Fruit fly (Drosophila melanogaster) whole organism, embryonic: ENCODE results near the gene Bcat.

Source experiments
- Ada2b ChIP-seq: fragments of 200-800 bp; sonication (Bioruptor generic); IDR thresholded peaks from 2 replicates; pipeline ENCODE4 v1.3.6; 2022; ENCODE audit warnings: missing biosample characterization, missing genetic modification characterization
- Aef1 ChIP-seq: fragments of 200-800 bp; sonication (Bioruptor generic); IDR thresholded peaks from 3 replicates; pipeline ENCODE4 v1.3.6; 2022; ENCODE audit warnings: missing biosample characterization, missing genetic modification characterization
- Asciz ChIP-seq: fragments of 200-800 bp; sonication (Bioruptor generic); optimal IDR thresholded peaks from 2 replicates; lab custom pipeline; 2017; ENCODE audit warnings: missing biosample characterization, mild to moderate bottlenecking, missing genetic modification characterization, missing genetic modification reagents
- Atf6 ChIP-seq: fragments of 200-800 bp; sonication (Bioruptor generic); IDR thresholded peaks from 2 replicates; pipeline ENCODE4 v1.3.6; 2022; ENCODE audit warnings: missing biosample characterization, missing genetic modification characterization
- Bdp1 ChIP-seq: fragments of 200-800 bp; sonication (Bioruptor generic); optimal IDR thresholded peaks from 3 replicates; lab custom pipeline; 2016; ENCODE audit warnings: missing biosample characterization, missing genetic modification characterization
- Bgb ChIP-seq: fragments of 200-800 bp; sonication (Bioruptor generic); IDR thresholded peaks from 2 replicates; pipeline ENCODE4 v1.3.6; 2022; ENCODE audit warnings: missing biosample characterization, missing genetic modification characterization; ENCODE audit not compliant: partially characterized antibody
- CG11247 ChIP-seq: fragments of 200-800 bp; sonication (Bioruptor generic); IDR thresholded peaks from 2 replicates; pipeline ENCODE4 v1.3.6; 2022; ENCODE audit warnings: missing biosample characterization, missing genetic modification characterization
- CG11696 ChIP-seq: fragments of 200-800 bp; sonication (Bioruptor generic); IDR thresholded peaks from 2 replicates; pipeline ENCODE4 v1.3.6; 2022; ENCODE audit warnings: missing biosample characterization, missing genetic modification characterization
- CG11723 ChIP-seq: fragments of 200-800 bp; sonication (Bioruptor generic); optimal IDR thresholded peaks from 2 replicates; lab custom pipeline; 2017; ENCODE audit warnings: missing biosample characterization, mild to moderate bottlenecking, missing genetic modification characterization
- CG1602 ChIP-seq: fragments of 200-800 bp; sonication (Bioruptor generic); optimal IDR thresholded peaks from 3 replicates; lab custom pipeline; 2016; ENCODE audit warnings: missing biosample characterization, missing genetic modification characterization
- CG17328 ChIP-seq: fragments of 200-800 bp; sonication (Bioruptor generic); IDR thresholded peaks from 2 replicates; pipeline ENCODE4 v1.3.6; 2022; ENCODE audit warnings: missing biosample characterization, missing genetic modification characterization
- CG17802 ChIP-seq: fragments of 200-800 bp; sonication (Bioruptor generic); optimal IDR thresholded peaks from 2 replicates; lab custom pipeline; 2018; ENCODE audit warnings: missing biosample characterization, mild to moderate bottlenecking, missing genetic modification characterization, moderate library complexity
- CG18599 ChIP-seq: fragments of 200-800 bp; sonication (Bioruptor generic); optimal IDR thresholded peaks from 3 replicates; lab custom pipeline; 2017; ENCODE audit warnings: missing biosample characterization, missing genetic modification characterization, mild to moderate bottlenecking, moderate library complexity, missing genetic modification reagents
- CG3163 ChIP-seq: fragments of 200-800 bp; sonication (Bioruptor generic); optimal IDR thresholded peaks from 3 replicates; lab custom pipeline; 2016; ENCODE audit warnings: missing biosample characterization, missing genetic modification characterization
- CG4328 ChIP-seq: fragments of 200-800 bp; sonication (Bioruptor generic); optimal IDR thresholded peaks from 3 replicates; lab custom pipeline; 2017; ENCODE audit warnings: missing biosample characterization, missing genetic modification reagents, missing genetic modification characterization
- CG5953 ChIP-seq: fragments of 200-800 bp; sonication (Bioruptor generic); IDR thresholded peaks from 2 replicates; pipeline ENCODE4 v1.3.6; 2022; ENCODE audit warnings: missing biosample characterization, missing genetic modification characterization
- CG6765 ChIP-seq: fragments of 200-800 bp; sonication (Bioruptor generic); optimal IDR thresholded peaks from 3 replicates; lab custom pipeline; 2017; ENCODE audit warnings: missing biosample characterization, mild to moderate bottlenecking, missing genetic modification characterization
- CG8089 ChIP-seq: fragments of 200-800 bp; sonication (Bioruptor generic); optimal IDR thresholded peaks from 3 replicates; lab custom pipeline; 2016; ENCODE audit warnings: missing biosample characterization, missing genetic modification characterization
- CG8944 ChIP-seq: fragments of 200-800 bp; sonication (Bioruptor generic); optimal IDR thresholded peaks from 3 replicates; lab custom pipeline; 2016; ENCODE audit warnings: missing biosample characterization, missing genetic modification characterization
- CG9876 ChIP-seq: fragments of 200-800 bp; sonication (Bioruptor generic); optimal IDR thresholded peaks from 2 replicates; lab custom pipeline; 2016; ENCODE audit warnings: missing biosample characterization, missing genetic modification characterization
- Dad ChIP-seq: fragments of 200-800 bp; sonication (Bioruptor generic); optimal IDR thresholded peaks from 3 replicates; lab custom pipeline; 2016; ENCODE audit warnings: missing biosample characterization, missing genetic modification characterization
- ERR ChIP-seq: fragments of 200-800 bp; sonication (Bioruptor generic); optimal IDR thresholded peaks from 2 replicates; lab custom pipeline; 2016; ENCODE audit warnings: missing biosample characterization, missing genetic modification characterization
- GATAe ChIP-seq: fragments of 200-800 bp; sonication (Bioruptor generic); conservative IDR thresholded peaks from 2 replicates; pipeline ENCODE4 v1.3.6; 2022; ENCODE audit warnings: missing biosample characterization, missing genetic modification characterization
- H15 ChIP-seq: fragments of 200-800 bp; sonication (Bioruptor generic); IDR thresholded peaks from 3 replicates; pipeline ENCODE4 v1.3.6; 2022; ENCODE audit warnings: missing biosample characterization, missing genetic modification characterization
- Hey ChIP-seq: fragments of 200-800 bp; sonication (Bioruptor generic); optimal IDR thresholded peaks from 3 replicates; lab custom pipeline; 2018; ENCODE audit warnings: missing biosample characterization, mild to moderate bottlenecking, missing genetic modification characterization
- Lpt ChIP-seq: fragments of >200 bp; optimal IDR thresholded peaks from 2 replicates; lab custom pipeline; 2018; ENCODE audit warnings: missing biosample characterization, missing genetic modification characterization
- Mad ChIP-seq: fragments of 200-800 bp; sonication (Bioruptor generic); optimal IDR thresholded peaks from 2 replicates; lab custom pipeline; 2016; ENCODE audit warnings: missing biosample characterization, missing genetic modification characterization
- Neu2 ChIP-seq: fragments of 200-800 bp; sonication (Bioruptor generic); optimal IDR thresholded peaks from 3 replicates; lab custom pipeline; 2016; ENCODE audit warnings: missing biosample characterization, missing genetic modification characterization, borderline replicate concordance
- Oli ChIP-seq: fragments of 200-800 bp; sonication (Bioruptor generic); optimal IDR thresholded peaks from 2 replicates; lab custom pipeline; 2018; ENCODE audit warnings: missing biosample characterization, mild to moderate bottlenecking, missing genetic modification characterization, moderate library complexity
- ap ChIP-seq: fragments of 200-800 bp; sonication (Bioruptor generic); IDR thresholded peaks from 2 replicates; pipeline ENCODE4 v1.3.6; 2022; ENCODE audit warnings: missing biosample characterization, missing genetic modification characterization
- ase ChIP-seq: fragments of 200-800 bp; sonication (Bioruptor generic); IDR thresholded peaks from 3 replicates; pipeline ENCODE4 v1.3.6; 2022; ENCODE audit warnings: missing biosample characterization, missing genetic modification characterization
- ato ChIP-seq: fragments of 200-800 bp; sonication (Bioruptor generic); IDR thresholded peaks from 2 replicates; pipeline ENCODE4 v1.3.6; 2022; ENCODE audit warnings: missing biosample characterization, missing genetic modification characterization; ENCODE audit not compliant: partially characterized antibody
- fd64A ChIP-seq: fragments of 200-800 bp; sonication (Bioruptor generic); optimal IDR thresholded peaks from 3 replicates; lab custom pipeline; 2018; ENCODE audit warnings: missing biosample characterization, mild to moderate bottlenecking, missing genetic modification characterization
- fd96Cb ChIP-seq: fragments of 200-800 bp; sonication (Bioruptor generic); optimal IDR thresholded peaks from 2 replicates; lab custom pipeline; 2018; ENCODE audit warnings: missing biosample characterization, mild to moderate bottlenecking, missing genetic modification characterization, moderate library complexity
- gem ChIP-seq: fragments of 200-800 bp; sonication (Bioruptor generic); optimal IDR thresholded peaks from 2 replicates; lab custom pipeline; 2019; ENCODE audit warnings: missing biosample characterization, mild to moderate bottlenecking, missing genetic modification characterization, moderate library complexity
- inv ChIP-seq: fragments of 200-800 bp; sonication (Bioruptor generic); IDR thresholded peaks from 2 replicates; pipeline ENCODE4 v1.3.6; 2022; ENCODE audit warnings: missing biosample characterization, missing genetic modification characterization; ENCODE audit not compliant: partially characterized antibody
- jumu ChIP-seq: fragments of 200-800 bp; sonication (Bioruptor generic); optimal IDR thresholded peaks from 3 replicates; lab custom pipeline; 2016; ENCODE audit warnings: missing biosample characterization, missing genetic modification characterization
- kni ChIP-seq: fragments of 200-800 bp; sonication (Bioruptor generic); optimal IDR thresholded peaks from 3 replicates; lab custom pipeline; 2017; ENCODE audit warnings: mild to moderate bottlenecking, missing biosample characterization, missing genetic modification reagents, missing genetic modification characterization
- lola ChIP-seq, 3 experiments: fragments of >200 bp in 2 of 3; fragments of 200-800 bp in 1 of 3; sonication (Bioruptor generic) in 1 of 3; optimal IDR thresholded peaks; 2 replicates each; lab custom pipeline; 2017 to 2019; ENCODE audit warnings: missing biosample characterization in 3 of 3, missing genetic modification characterization in 3 of 3, mild to moderate bottlenecking in 1 of 3, moderate library complexity in 1 of 3
- lov ChIP-seq, 2 experiments: fragments of 200-800 bp in 1 of 2; fragments of >200 bp in 1 of 2; sonication (Bioruptor generic) in 1 of 2; IDR thresholded peaks in 1 of 2; optimal IDR thresholded peaks in 1 of 2; 2 replicates in 1 of 2; 3 replicates in 1 of 2; pipeline versions ENCODE4 v1.3.6 to Lab custom; 2017 to 2022; ENCODE audit warnings: missing biosample characterization in 1 of 2, missing genetic modification characterization in 1 of 2
- maf-S ChIP-seq: fragments of 200-800 bp; sonication (Bioruptor generic); optimal IDR thresholded peaks from 2 replicates; lab custom pipeline; 2016; ENCODE audit warnings: missing biosample characterization, missing genetic modification characterization
- onecut ChIP-seq: fragments of 200-800 bp; sonication (Bioruptor generic); IDR thresholded peaks from 2 replicates; pipeline ENCODE4 v1.3.6; 2022; ENCODE audit warnings: missing biosample characterization, missing genetic modification characterization
- org-1 ChIP-seq: fragments of 200-800 bp; sonication (Bioruptor generic); optimal IDR thresholded peaks from 2 replicates; lab custom pipeline; 2017; ENCODE audit warnings: missing biosample characterization, missing genetic modification characterization
- so ChIP-seq: fragments of 200-800 bp; sonication (Bioruptor generic); IDR thresholded peaks from 3 replicates; pipeline ENCODE4 v1.3.6; 2022; ENCODE audit warnings: missing biosample characterization, missing genetic modification characterization
- sqz ChIP-seq: fragments of 200-800 bp; sonication (Bioruptor generic); optimal IDR thresholded peaks from 3 replicates; lab custom pipeline; 2018; ENCODE audit warnings: missing biosample characterization, mild to moderate bottlenecking, missing genetic modification characterization
- ssp ChIP-seq: fragments of 200-800 bp; sonication (Bioruptor generic); IDR thresholded peaks from 2 replicates; pipeline ENCODE4 v1.3.6; 2022; ENCODE audit warnings: missing biosample characterization, missing genetic modification characterization
- trh ChIP-seq: fragments of 200-800 bp; sonication (Bioruptor generic); optimal IDR thresholded peaks from 2 replicates; lab custom pipeline; 2016; ENCODE audit warnings: missing biosample characterization, missing genetic modification characterization
- unc-4 ChIP-seq: fragments of 200-800 bp; sonication (Bioruptor generic); IDR thresholded peaks from 2 replicates; pipeline ENCODE4 v1.3.6; 2022; ENCODE audit warnings: missing biosample characterization, missing genetic modification characterization; ENCODE audit not compliant: partially characterized antibody

Gene Bcat

DNA sequence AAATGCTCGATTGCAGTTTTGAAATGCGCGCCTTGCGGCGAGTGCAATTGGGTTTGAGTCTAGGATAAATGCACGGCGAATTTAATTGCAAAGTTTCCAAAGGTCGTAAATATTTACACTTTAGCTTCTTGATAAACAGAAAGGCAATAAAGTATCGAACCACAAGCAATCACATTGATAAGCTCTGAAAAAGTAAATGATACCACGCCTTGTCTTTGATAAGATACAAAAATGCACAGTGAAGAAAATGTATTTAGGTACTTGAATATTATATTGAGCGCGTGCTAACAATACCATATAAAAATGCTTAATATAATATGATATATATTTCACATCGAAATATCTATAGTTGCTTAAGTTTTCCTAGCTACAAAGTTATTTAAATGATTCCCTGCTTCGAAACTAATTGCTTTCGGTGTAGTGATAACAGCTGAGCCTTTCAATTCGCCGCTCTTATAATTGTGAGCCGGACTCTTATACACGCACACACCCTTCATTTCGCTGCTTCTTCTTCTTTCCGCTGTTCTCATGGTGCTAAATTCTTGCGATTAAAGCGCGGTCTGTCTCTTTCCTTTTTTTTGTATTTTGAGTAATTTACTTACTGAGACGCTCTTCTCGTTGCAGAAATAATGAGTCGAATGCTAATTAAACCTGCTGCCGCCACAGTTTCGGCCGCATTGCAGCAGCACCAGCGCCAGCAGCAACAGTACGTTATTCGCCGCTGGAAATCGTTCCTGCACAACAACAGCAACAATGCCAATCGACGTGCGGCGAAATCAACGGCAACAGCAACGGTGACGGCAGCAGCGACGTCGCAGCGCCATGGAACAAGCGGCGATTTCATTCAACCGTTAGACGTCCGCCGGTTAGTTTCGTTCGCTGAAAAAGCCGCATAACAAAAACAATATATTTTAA, 23.2 kb upstream of the Bcat start (continued):
- TF ChIP-seq ERR (GFP tag; lab: Kevin White, UChicago): no peak
- no peak for TF ChIP-seq Bgb (GFP tag; lab: Robert Waterston, UW)
- peak; percentile 65 for TF ChIP-seq CG11247 (GFP tag; lab: Robert Waterston, UW)
- TF ChIP-seq CG4328 (GFP tag; lab: Kevin White, UChicago): peak; percentile 73
- peak; percentile 51 for TF ChIP-seq CG17802 (tag; lab: Kevin White, UChicago)
- peak; percentile 18 for TF ChIP-seq CG8089 (GFP tag; lab: Kevin White, UChicago)
- TF ChIP-seq Hey (tag; lab: Kevin White, UChicago): no peak
- TF ChIP-seq gem (tag; lab: Kevin White, UChicago): peak; percentile 94
- TF ChIP-seq Dad (GFP tag; lab: Kevin White, UChicago): no peak
- peak; percentile 78 for TF ChIP-seq H15 (GFP tag; lab: Robert Waterston, UW)
- TF ChIP-seq Aef1: peak; percentile 76
- peak; percentile 35 for TF ChIP-seq kni (GFP tag; lab: Kevin White, UChicago)
- TF ChIP-seq lov (optimal IDR thresholded peaks at IDR 0.05; lab: Kevin White, UChicago): no peak
- no peak for TF ChIP-seq lov (GFP tag; IDR thresholded peaks at IDR 0.05; lab: Robert Waterston, UW)
- TF ChIP-seq jumu: no peak
- TF ChIP-seq CG5953 (GFP tag; lab: Robert Waterston, UW): peak; percentile 67; the same call in 1 of the 2 replicates
- TF ChIP-seq CG3163 (GFP tag; lab: Kevin White, UChicago): no peak
- peak; percentile 80 for TF ChIP-seq CG1602 (GFP tag; lab: Kevin White, UChicago)
- TF ChIP-seq CG8944: peak; percentile 9
- peak; percentile 32 for TF ChIP-seq fd64A (GFP tag; lab: Kevin White, UChicago)
- peak; percentile 87 for TF ChIP-seq Oli (tag; lab: Kevin White, UChicago)
- TF ChIP-seq lola (GFP tag; optimal IDR thresholded peaks at IDR 0.05; lab: Kevin White, UChicago): peak in 1 of 3 experiments; percentile 80
- peak; percentile 64 for TF ChIP-seq ap (GFP tag; lab: Robert Waterston, UW)
- TF ChIP-seq maf-S: peak; percentile 38
- TF ChIP-seq ase (GFP tag; lab: Robert Waterston, UW): peak; percentile 65; the same call in 1 of the 3 replicates
- peak; percentile 97 for TF ChIP-seq GATAe (GFP tag; lab: Robert Waterston, UW)
- peak; percentile 68 for TF ChIP-seq org-1 (GFP tag; lab: Kevin White, UChicago)
- TF ChIP-seq ssp (GFP tag; lab: Robert Waterston, UW): peak; percentile 64
- no peak for TF ChIP-seq inv
- TF ChIP-seq CG9876: no peak
- peak; percentile 89 for TF ChIP-seq Atf6
- peak; percentile 69 for TF ChIP-seq CG6765
- TF ChIP-seq ato (GFP tag; lab: Robert Waterston, UW): no peak
- TF ChIP-seq CG17328 (GFP tag; lab: Robert Waterston, UW): peak; percentile 81
- no peak for TF ChIP-seq unc-4 (GFP tag; lab: Robert Waterston, UW)
- TF ChIP-seq Neu2 (GFP tag; lab: Kevin White, UChicago): no peak
- TF ChIP-seq Bdp1 (GFP tag; lab: Kevin White, UChicago): peak; percentile 35
- peak; percentile 70 for TF ChIP-seq trh (GFP tag; lab: Kevin White, UChicago)
- peak; percentile 86 for TF ChIP-seq Asciz (GFP tag; lab: Kevin White, UChicago)
- TF ChIP-seq CG11723 (GFP tag; lab: Kevin White, UChicago): peak; percentile 77
- TF ChIP-seq fd96Cb (tag; lab: Kevin White, UChicago): peak; percentile 86
- peak; percentile 89 for TF ChIP-seq so
- no peak for TF ChIP-seq Lpt (GFP tag; lab: Kevin White, UChicago)
- peak; percentile 80 for TF ChIP-seq Ada2b (GFP tag; lab: Robert Waterston, UW)
- TF ChIP-seq Mad (GFP tag; lab: Kevin White, UChicago): peak; percentile 55
- TF ChIP-seq CG11696 (GFP tag; lab: Robert Waterston, UW): peak; percentile 79
- peak; percentile 68 for TF ChIP-seq sqz (GFP tag; lab: Kevin White, UChicago)
- peak; percentile 89 for TF ChIP-seq CG18599
- TF ChIP-seq onecut (GFP tag; lab: Robert Waterston, UW): peak; percentile 32; the same call in 1 of the 2 replicates
